Fruit fly (Drosophila melanogaster): Measurements from ENCODE around the gene Elo68beta.

The Elo68beta gene

DNA sequence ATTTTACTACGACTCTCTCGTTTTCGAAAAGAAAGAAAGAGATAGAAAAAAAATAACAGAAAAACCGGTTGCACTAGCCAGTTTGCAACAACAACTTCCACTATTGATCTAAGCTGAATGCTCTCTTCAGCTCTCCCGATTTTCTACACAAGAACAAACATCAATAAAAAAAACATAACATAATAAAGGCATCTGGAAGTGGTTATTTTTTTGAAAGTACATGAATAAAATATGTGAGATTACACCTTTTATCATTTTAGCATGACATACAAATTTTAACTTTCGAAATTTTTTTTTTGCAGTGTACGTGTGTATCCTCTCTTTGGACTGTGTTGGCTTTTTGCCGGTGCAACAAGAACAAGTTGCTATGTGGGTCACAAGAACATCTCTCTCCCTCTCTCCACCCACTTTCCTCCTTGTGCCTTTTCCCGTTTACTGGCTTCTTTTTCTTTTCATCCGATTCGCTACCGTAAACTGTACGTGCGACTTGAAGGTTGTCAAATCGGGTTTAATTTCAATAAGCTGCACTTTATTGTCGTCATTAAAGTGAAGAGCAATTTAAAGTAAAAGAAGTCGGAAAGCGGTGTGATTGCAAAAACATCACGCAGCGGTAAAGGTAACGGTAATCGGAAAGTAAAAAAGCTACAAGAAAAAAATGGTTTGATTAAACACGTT is 16.8 kb downstream of the Elo68beta start (continued):
- peak; percentile 79 for TF ChIP-seq scrt (GFP tag; optimal IDR thresholded peaks at IDR 0.05)
- TF ChIP-seq fd3F (GFP tag; optimal IDR thresholded peaks at IDR 0.05), result peak; percentile 89
- no peak for TF ChIP-seq nerfin-2 (GFP tag; IDR thresholded peaks at IDR 0.05; ENCODE audit: partially characterized antibody)
- peak; percentile 96 for TF ChIP-seq CG10366 (GFP tag; IDR thresholded peaks at IDR 0.05)
- TF ChIP-seq Dip3 (GFP tag; optimal IDR thresholded peaks at IDR 0.05), result peak; percentile 89
- TF ChIP-seq inv (GFP tag; IDR thresholded peaks at IDR 0.05; ENCODE audit: partially characterized antibody), result no peak
- peak; percentile 97 for TF ChIP-seq CG15269 (tag; optimal IDR thresholded peaks at IDR 0.05)
- peak; percentile 99 for TF ChIP-seq chm (GFP tag; IDR thresholded peaks at IDR 0.05)
- peak; percentile 66; the same call in 1 of the 2 replicates for TF ChIP-seq CkIIα-i1 (GFP tag; IDR thresholded peaks at IDR 0.05)
- peak; percentile 66 for TF ChIP-seq corto (GFP tag; optimal IDR thresholded peaks at IDR 0.05)
- TF ChIP-seq TFAM (GFP tag; optimal IDR thresholded peaks at IDR 0.05), result peak; percentile 71
- TF ChIP-seq CG13624 (GFP tag; optimal IDR thresholded peaks at IDR 0.05), result peak; percentile 96
- peak; percentile 95 for TF ChIP-seq ase (GFP tag; IDR thresholded peaks at IDR 0.05)
- TF ChIP-seq onecut (GFP tag; IDR thresholded peaks at IDR 0.05), result peak; percentile 91
- TF ChIP-seq CG3995 (GFP tag; optimal IDR thresholded peaks at IDR 0.05), result peak; percentile 46
- TF ChIP-seq CG13287 (GFP tag; IDR thresholded peaks at IDR 0.05; ENCODE audit: partially characterized antibody), result no peak
- no peak for TF ChIP-seq prd (optimal IDR thresholded peaks at IDR 0.05)
- peak; percentile 98 for TF ChIP-seq prd (GFP tag; IDR thresholded peaks at IDR 0.05)
- TF ChIP-seq CG18764 (GFP tag; optimal IDR thresholded peaks at IDR 0.05), result peak; percentile 96
- peak; percentile 92 for TF ChIP-seq Antp (GFP tag; optimal IDR thresholded peaks at IDR 0.05)
- TF ChIP-seq sc (optimal IDR thresholded peaks at IDR 0.05), result no peak
- peak; percentile 94 for TF ChIP-seq sc (GFP tag; optimal IDR thresholded peaks at IDR 0.05)
- peak; percentile 89 for TF ChIP-seq Meics (GFP tag; optimal IDR thresholded peaks at IDR 0.05)
- peak; percentile 94 for TF ChIP-seq HHEX (GFP tag; optimal IDR thresholded peaks at IDR 0.05)
- peak; percentile 94 for TF ChIP-seq CG4730 (GFP tag; IDR thresholded peaks at IDR 0.05)
- peak; percentile 82 for TF ChIP-seq Kr (GFP tag; optimal IDR thresholded peaks at IDR 0.05)
- TF ChIP-seq CG32772 (GFP tag; IDR thresholded peaks at IDR 0.05), result peak; percentile 96
- TF ChIP-seq CG11398 (GFP tag; optimal IDR thresholded peaks at IDR 0.05), result peak; percentile 98
- peak; percentile 77 for TF ChIP-seq CG18011 (GFP tag; optimal IDR thresholded peaks at IDR 0.05)
- TF ChIP-seq ab (GFP tag; optimal IDR thresholded peaks at IDR 0.05), result peak; percentile 86
- TF ChIP-seq Optix (GFP tag; IDR thresholded peaks at IDR 0.05), result peak; percentile 86; the same call in 2 of the 3 replicates
- no peak for TF ChIP-seq CG16813 (GFP tag; IDR thresholded peaks at IDR 0.05; ENCODE audit: partially characterized antibody)
- peak; percentile 93 for TF ChIP-seq CG18619 (GFP tag; optimal IDR thresholded peaks at IDR 0.05)
- TF ChIP-seq Nf-YA (GFP tag; IDR thresholded peaks at IDR 0.05), result peak; percentile 96
- no peak for TF ChIP-seq mld (GFP tag; IDR thresholded peaks at IDR 0.05; ENCODE audit: partially characterized antibody)
- no peak for TF ChIP-seq pzg (GFP tag; optimal IDR thresholded peaks at IDR 0.05)
- TF ChIP-seq chinmo (GFP tag; IDR thresholded peaks at IDR 0.05; ENCODE audit: partially characterized antibody), result peak; percentile 73; the same call in 1 of the 4 replicates
- TF ChIP-seq CG10209 (GFP tag; optimal IDR thresholded peaks at IDR 0.05), result peak; percentile 96
- peak; percentile 76 for TF ChIP-seq vfl (GFP tag; optimal IDR thresholded peaks at IDR 0.05)
- TF ChIP-seq pfk (GFP tag; optimal IDR thresholded peaks at IDR 0.05), result peak; percentile 24
- TF ChIP-seq dati (GFP tag; IDR thresholded peaks at IDR 0.05), result peak; percentile 90
- peak; percentile 96 for TF ChIP-seq CG12942 (GFP tag; optimal IDR thresholded peaks at IDR 0.05)
- peak; percentile 95 for TF ChIP-seq tgo (GFP tag; IDR thresholded peaks at IDR 0.05)
- TF ChIP-seq Hr39 (optimal IDR thresholded peaks at IDR 0.05), result no peak
- peak; percentile 95 for TF ChIP-seq phol (tag; optimal IDR thresholded peaks at IDR 0.05)
- TF ChIP-seq sd (tag; optimal IDR thresholded peaks at IDR 0.05), result no peak
- peak; percentile 97 for TF ChIP-seq dmrt99B (tag; optimal IDR thresholded peaks at IDR 0.05)
- TF ChIP-seq CG11695 (GFP tag; IDR thresholded peaks at IDR 0.05), result peak; percentile 94
- peak; percentile 93 for TF ChIP-seq tx (GFP tag; optimal IDR thresholded peaks at IDR 0.05)
